Worm (Caenorhabditis elegans): ENCODE measurements around the gene nspc-19.
A peak's percentile ranks its signal among the peaks of the same experiment; 100 is the strongest.
"Not testable (repeated sequence)": the region's sequence is repeated elsewhere in the genome, so short reads cannot be mapped to it uniquely, and the experiment has no call there.

nspc-19 gene

ce11 chrX:14516560-14516959 lies 11.9 kb upstream of the nspc-19 start, which contains the start of gene D1025.10:
Gene D1025.10 (plus strand): TSS chrX:14516860.
- TF ChIP-seq cnd-1 (tag; optimal IDR thresholded peaks at IDR 0.05) (no peak), M03D4.4 (tag; optimal IDR thresholded peaks at IDR 0.05) (no peak), unc-120 (tag; optimal IDR thresholded peaks at IDR 0.05; ENCODE audit: poor library complexity, severe bottlenecking) (no peak), ceh-39 (tag; optimal IDR thresholded peaks at IDR 0.05) (no peak), sem-2 (GFP tag; optimal IDR thresholded peaks at IDR 0.05) (no peak), mep-1 (tag; optimal IDR thresholded peaks at IDR 0.05) (no peak)

DNA sequence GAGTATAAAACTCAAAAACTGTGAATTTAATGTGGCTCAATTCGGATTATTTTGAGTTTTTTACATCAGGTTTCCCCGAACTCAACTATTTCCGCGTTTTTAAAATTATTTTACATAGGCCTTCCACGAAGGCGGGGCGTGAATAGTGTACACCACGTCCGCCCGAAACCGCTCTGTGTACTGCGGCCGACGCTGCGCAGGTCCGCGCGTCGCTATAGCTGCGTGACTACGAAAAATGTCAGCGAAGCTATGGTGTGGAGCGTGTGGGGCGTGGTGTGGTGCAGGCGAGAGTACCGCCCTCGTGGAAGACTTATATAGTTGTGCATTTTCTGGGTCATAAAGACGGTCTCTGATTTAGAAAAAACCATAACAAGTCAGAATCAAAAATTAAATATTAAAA lies 10.7 kb upstream of the nspc-19 start:
- TF ChIP-seq lsy-2 (tag; optimal IDR thresholded peaks at IDR 0.05) (no peak), mab-5 (tag; optimal IDR thresholded peaks at IDR 0.05) (no peak), bed-3 (GFP tag; optimal IDR thresholded peaks at IDR 0.05) (no peak), elt-1 (tag; optimal IDR thresholded peaks at IDR 0.05; ENCODE audit: borderline replicate concordance, insufficient read depth) (no peak), hlh-1 (tag; optimal IDR thresholded peaks at IDR 0.05) (no peak)

- no peak for TF ChIP-seq unc-120 (tag; optimal IDR thresholded peaks at IDR 0.05; ENCODE audit: poor library complexity, severe bottlenecking)
- no peak for TF ChIP-seq nhr-76 (tag; optimal IDR thresholded peaks at IDR 0.05)
- TF ChIP-seq sem-2 (GFP tag; optimal IDR thresholded peaks at IDR 0.05), result no peak
- TF ChIP-seq nhr-28 (tag; optimal IDR thresholded peaks at IDR 0.05), result no peak
- TF ChIP-seq lin-32 (GFP tag; optimal IDR thresholded peaks at IDR 0.05), result no peak
- TF ChIP-seq zip-8 (tag; optimal IDR thresholded peaks at IDR 0.05), result no peak
- no peak for TF ChIP-seq sptf-1 (tag; optimal IDR thresholded peaks at IDR 0.05)
- no peak for TF ChIP-seq ham-2 (GFP tag; optimal IDR thresholded peaks at IDR 0.05)
- TF ChIP-seq bed-3 (GFP tag; optimal IDR thresholded peaks at IDR 0.05), result no peak
- TF ChIP-seq elt-3 (tag; optimal IDR thresholded peaks at IDR 0.05), result no peak
- TF ChIP-seq mab-5 (tag; optimal IDR thresholded peaks at IDR 0.05), result no peak
- no peak for TF ChIP-seq drap-1 (GFP tag; optimal IDR thresholded peaks at IDR 0.05)
These were observed 8.0 kb upstream of the nspc-19 start, which contains the start of gene D1025.1 for ce11 chrX:14520463-14520862. Gene D1025.1 (plus strand): TSS chrX:14520763.

ce11 chrX:14523275-14523674 lies 5.2 kb upstream of the nspc-19 start, which contains the start of gene nspc-16:
Gene nspc-16 (plus strand): TSS chrX:14523575.
- TF ChIP-seq M03D4.4 (tag; optimal IDR thresholded peaks at IDR 0.05), result no peak
- TF ChIP-seq ceh-43 (GFP tag; optimal IDR thresholded peaks at IDR 0.05), result no peak
- TF ChIP-seq unc-39 (tag; optimal IDR thresholded peaks at IDR 0.05), result no peak

ce11 chrX:14525081-14525324 lies 3.5 kb upstream of the nspc-19 start, which contains the start of gene nspc-17:
Gene nspc-17 (minus strand): TSS chrX:14525181.
- TF ChIP-seq pha-4, elt-3, nhr-237 (tag; optimal IDR thresholded peaks at IDR 0.05): not testable (repeated sequence)

DNA sequence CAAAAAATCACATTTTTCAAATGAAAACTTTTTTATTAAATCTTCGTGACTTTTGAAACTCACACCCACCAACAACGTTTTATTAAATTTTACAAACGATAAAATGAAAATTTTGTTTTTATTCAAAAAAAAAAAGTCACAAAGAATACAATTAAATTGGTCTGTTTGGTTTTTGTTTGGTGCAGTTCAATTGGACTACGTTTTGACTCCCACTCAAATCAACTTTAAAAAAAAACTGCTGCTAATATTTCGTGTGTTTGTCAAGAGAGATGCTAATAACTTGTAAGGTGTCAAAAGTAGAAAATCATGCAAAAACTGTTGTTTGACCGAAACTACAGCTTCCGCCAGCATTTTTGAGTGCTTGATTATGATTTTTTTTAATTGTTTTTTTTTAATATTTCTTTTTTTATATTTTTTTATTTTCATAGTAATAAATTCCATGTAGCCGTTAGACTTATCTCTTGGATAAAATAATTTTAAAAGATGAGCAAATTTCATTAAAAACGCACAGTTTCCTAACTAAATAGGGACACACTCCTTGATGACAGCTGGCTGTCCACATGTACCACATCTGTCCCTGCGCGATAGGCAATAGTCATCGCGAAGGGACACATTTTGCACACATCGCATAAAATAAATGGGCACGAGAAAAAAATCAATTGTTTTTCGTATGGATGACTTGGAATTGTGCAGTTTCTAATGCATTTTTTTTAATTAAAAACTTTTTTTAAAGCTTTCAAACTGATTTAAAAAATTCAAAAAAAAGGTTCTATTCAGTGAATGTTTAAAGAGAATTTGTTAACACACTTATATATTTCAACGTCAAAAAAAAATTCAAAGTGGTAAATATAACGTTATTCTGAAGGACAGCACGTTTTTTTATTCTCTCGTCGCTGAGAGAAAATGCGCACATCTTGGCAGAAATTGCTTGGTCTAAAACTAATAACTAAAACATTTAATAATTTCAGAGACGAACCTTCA lies 2.9 kb upstream of the nspc-19 start:
- TF ChIP-seq bed-3 (GFP tag; optimal IDR thresholded peaks at IDR 0.05) (no peak), nhr-76 (tag; optimal IDR thresholded peaks at IDR 0.05) (peak; percentile 28), tbx-8 (GFP tag; optimal IDR thresholded peaks at IDR 0.05) (peak; percentile 39), unc-39 (tag; optimal IDR thresholded peaks at IDR 0.05) (peak; percentile 80), ces-1 (GFP tag; optimal IDR thresholded peaks at IDR 0.05) (peak; percentile 99), zip-8 (tag; optimal IDR thresholded peaks at IDR 0.05) (no peak), mep-1 (tag; optimal IDR thresholded peaks at IDR 0.05) (peak; percentile 98), flh-1 (GFP tag; optimal IDR thresholded peaks at IDR 0.05) (no peak), unc-120 (tag; optimal IDR thresholded peaks at IDR 0.05; ENCODE audit: poor library complexity, severe bottlenecking) (peak; percentile 93), ceh-83 (GFP tag; optimal IDR thresholded peaks at IDR 0.05) (peak; percentile 69), mab-5 (tag; optimal IDR thresholded peaks at IDR 0.05) (peak; percentile 90), hlh-1 (tag; optimal IDR thresholded peaks at IDR 0.05) (peak; percentile 83), ham-2 (GFP tag; optimal IDR thresholded peaks at IDR 0.05) (peak; percentile 8), elt-3 (tag; optimal IDR thresholded peaks at IDR 0.05) (peak; percentile 89), pha-4 (tag; optimal IDR thresholded peaks at IDR 0.05) (peak; percentile 99), ceh-39 (tag; optimal IDR thresholded peaks at IDR 0.05) (peak; percentile 97), snpc-4 (tag; optimal IDR thresholded peaks at IDR 0.05) (no peak), ztf-11 (tag; optimal IDR thresholded peaks at IDR 0.05) (peak; percentile 96), M03D4.4 (tag; optimal IDR thresholded peaks at IDR 0.05) (peak; percentile 68), ceh-43 (GFP tag; optimal IDR thresholded peaks at IDR 0.05) (peak; percentile 62), blmp-1 (tag; optimal IDR thresholded peaks at IDR 0.05) (peak; percentile 24), elt-1 (tag; optimal IDR thresholded peaks at IDR 0.05; ENCODE audit: borderline replicate concordance, insufficient read depth) (peak; percentile 74), lin-13 (tag; optimal IDR thresholded peaks at IDR 0.05) (peak; percentile 94), sptf-1 (tag; optimal IDR thresholded peaks at IDR 0.05) (peak; percentile 88), unc-62 (GFP tag; optimal IDR thresholded peaks at IDR 0.05) (peak; percentile 94), nhr-2 (tag; optimal IDR thresholded peaks at IDR 0.05) (peak; percentile 75), lsy-2 (tag; optimal IDR thresholded peaks at IDR 0.05) (peak; percentile 91), nhr-12 (tag; optimal IDR thresholded peaks at IDR 0.05) (peak; percentile 97), drap-1 (GFP tag; optimal IDR thresholded peaks at IDR 0.05) (peak; percentile 96), nhr-237 (tag; optimal IDR thresholded peaks at IDR 0.05) (peak; percentile 100), cnd-1 (tag; optimal IDR thresholded peaks at IDR 0.05) (peak; percentile 87), mls-2 (tag; optimal IDR thresholded peaks at IDR 0.05) (peak; percentile 62)

Measured in whole organism, mixed stage, embryonic.